Worm (Caenorhabditis elegans): ENCODE measurements around the gene nhr-103.

The nhr-103 gene

DNA sequence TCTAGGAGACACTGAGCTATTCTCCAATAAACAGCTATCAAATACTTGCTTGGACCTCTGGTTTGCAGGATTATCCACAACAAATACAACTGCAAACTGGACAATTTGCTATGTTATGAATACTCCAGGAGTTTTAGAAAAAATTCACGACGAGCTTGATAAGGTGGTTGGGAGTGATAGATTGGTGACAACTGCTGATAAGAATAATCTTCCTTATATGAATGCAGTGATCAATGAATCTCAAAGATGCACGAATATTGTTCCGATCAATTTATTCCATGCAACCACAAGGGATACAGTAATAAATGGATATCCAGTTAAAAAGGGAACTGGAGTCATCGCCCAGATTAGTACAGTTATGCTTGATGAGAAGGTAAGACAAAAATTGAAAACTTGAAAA, 26.5 kb downstream of the nhr-103 start:
- TF ChIP-seq nhr-12 (tag; optimal IDR thresholded peaks at IDR 0.05), result no peak
- TF ChIP-seq elt-2 (tag; optimal IDR thresholded peaks at IDR 0.05), result peak; percentile 2

DNA sequence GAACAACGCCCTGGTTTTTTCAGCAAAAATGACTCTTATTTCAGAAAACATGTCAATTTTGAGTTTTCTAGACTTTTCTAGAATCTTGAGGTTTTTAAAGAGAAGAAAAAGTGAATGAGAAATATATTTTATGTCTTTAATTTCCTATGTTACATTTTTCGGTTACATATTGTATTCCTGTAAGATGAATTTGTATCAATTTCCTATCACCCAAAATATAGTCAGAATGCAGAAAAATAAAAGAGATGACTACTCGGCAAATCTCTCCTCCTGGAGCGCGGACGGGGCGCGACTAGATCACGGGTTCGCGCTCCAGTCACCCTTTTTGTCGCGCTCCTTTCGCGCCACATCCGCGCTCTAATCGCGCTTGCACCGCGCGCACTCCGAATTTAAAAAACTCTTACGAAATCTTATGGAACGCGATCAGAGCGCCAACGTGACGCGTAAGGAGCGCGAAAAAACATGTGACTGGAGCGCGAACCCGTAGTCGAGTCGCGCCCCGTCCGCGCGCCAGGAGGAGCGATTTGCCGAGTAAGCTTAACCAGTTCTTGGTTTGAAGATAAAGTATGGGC, 29.4 kb downstream of the nhr-103 start, which contains the start of gene str-253:
str-253 (minus strand) TSS at position 51 of the 572 bp plus-strand sequence.
- TF ChIP-seq grh-1 (GFP tag; IDR thresholded peaks at IDR 0.05) (no peak), lin-39 (tag; optimal IDR thresholded peaks at IDR 0.05) (no peak), pqm-1 (tag; optimal IDR thresholded peaks at IDR 0.05) (no peak), lin-14 (GFP tag; optimal IDR thresholded peaks at IDR 0.05) (no peak), sox-4 (tag; optimal IDR thresholded peaks at IDR 0.05) (no peak)

DNA sequence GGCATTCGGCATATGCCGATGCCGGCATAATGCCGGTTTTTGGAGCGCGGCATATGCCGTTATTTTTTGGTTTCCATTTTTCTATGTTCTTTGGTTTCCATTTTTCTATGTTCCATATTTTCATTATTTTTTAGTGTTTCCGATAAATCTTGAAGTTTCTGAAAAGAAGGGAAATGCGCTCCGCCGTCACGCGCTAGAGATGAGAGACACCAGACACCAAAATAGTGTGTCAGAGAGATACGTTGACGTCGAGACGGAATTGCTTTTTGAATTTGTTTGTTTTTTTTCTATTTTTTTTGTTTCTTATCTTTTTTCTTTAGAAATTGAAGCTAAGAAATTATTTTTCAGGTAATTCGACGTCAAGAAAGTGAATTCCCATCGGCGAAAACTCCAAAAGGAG, 30.0 kb downstream of the nhr-103 start, which contains the start of gene F41B5.1:
F41B5.1 (plus strand) TSS at position 343 of the 400 bp plus-strand sequence.
- TF ChIP-seq isw-1 (GFP tag; IDR thresholded peaks at IDR 0.05) (peak; percentile 9; the same call in 1 of the 2 replicates), lsy-2 (tag; optimal IDR thresholded peaks at IDR 0.05) (peak in 1 of 2 experiments; percentile 3)

DNA sequence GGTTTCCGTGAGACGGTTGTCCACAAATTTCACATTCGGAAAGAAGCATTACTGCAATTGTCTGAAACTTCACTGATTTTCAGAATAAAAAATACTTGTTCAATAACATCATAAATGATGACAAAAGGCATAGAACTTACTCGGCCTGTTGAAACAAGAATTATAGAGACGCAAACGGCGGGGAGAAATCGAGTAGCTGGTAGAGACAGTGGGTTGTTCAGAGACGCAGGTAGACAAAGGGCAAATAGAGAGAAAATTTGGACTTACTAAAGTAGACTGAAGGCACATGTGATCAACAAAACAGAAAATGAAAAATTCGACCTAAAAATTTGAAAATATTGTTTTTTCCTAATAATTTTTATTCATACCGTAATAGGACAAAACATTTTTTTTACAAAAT, 34.5 kb downstream of the nhr-103 start, which contains the start of gene nhr-182:
nhr-182 (minus strand) TSS at position 178 of the 400 bp plus-strand sequence.
- TF ChIP-seq mep-1 (tag; optimal IDR thresholded peaks at IDR 0.05) (peak; percentile 34), skn-1 (tag; optimal IDR thresholded peaks at IDR 0.05) (peak; percentile 97), dpl-1 (GFP tag; optimal IDR thresholded peaks at IDR 0.05) (peak in 1 of 3 experiments; percentile 20), rnt-1 (tag; optimal IDR thresholded peaks at IDR 0.05) (peak; percentile 1), lin-35 (GFP tag; optimal IDR thresholded peaks at IDR 0.05) (peak in 1 of 2 experiments; percentile 56), nhr-76 (tag; optimal IDR thresholded peaks at IDR 0.05) (no peak), ceh-63 (GFP tag; optimal IDR thresholded peaks at IDR 0.05) (no peak), ets-5 (GFP tag; IDR thresholded peaks at IDR 0.05) (no peak), nhr-71 (tag; optimal IDR thresholded peaks at IDR 0.05) (peak; percentile 57), ztf-4 (tag; optimal IDR thresholded peaks at IDR 0.05) (no peak), snu-23 (GFP tag; optimal IDR thresholded peaks at IDR 0.05) (peak; percentile 57), nhr-85 (tag) (peak; percentile 80), tlp-1 (tag; optimal IDR thresholded peaks at IDR 0.05) (no peak), nhr-20 (tag; optimal IDR thresholded peaks at IDR 0.05) (peak; percentile 92), nhr-28 (tag; optimal IDR thresholded peaks at IDR 0.05) (no peak), nhr-84 (tag; optimal IDR thresholded peaks at IDR 0.05) (no peak), efl-1 (optimal IDR thresholded peaks at IDR 0.05) (peak; percentile 36 to 51), efl-1 (GFP tag; optimal IDR thresholded peaks at IDR 0.05 in 1 of 2) (no peak), vab-15 (tag; optimal IDR thresholded peaks at IDR 0.05) (no peak), lsy-2 (tag; optimal IDR thresholded peaks at IDR 0.05) (peak; percentile 2 to 43), tbx-2 (tag; optimal IDR thresholded peaks at IDR 0.05) (peak; percentile 24), elt-3 (tag; optimal IDR thresholded peaks at IDR 0.05) (peak in 1 of 6 experiments; percentile 6), blmp-1 (tag; optimal IDR thresholded peaks at IDR 0.05) (peak; percentile 61), dsc-1 (tag; optimal IDR thresholded peaks at IDR 0.05) (no peak)

DNA sequence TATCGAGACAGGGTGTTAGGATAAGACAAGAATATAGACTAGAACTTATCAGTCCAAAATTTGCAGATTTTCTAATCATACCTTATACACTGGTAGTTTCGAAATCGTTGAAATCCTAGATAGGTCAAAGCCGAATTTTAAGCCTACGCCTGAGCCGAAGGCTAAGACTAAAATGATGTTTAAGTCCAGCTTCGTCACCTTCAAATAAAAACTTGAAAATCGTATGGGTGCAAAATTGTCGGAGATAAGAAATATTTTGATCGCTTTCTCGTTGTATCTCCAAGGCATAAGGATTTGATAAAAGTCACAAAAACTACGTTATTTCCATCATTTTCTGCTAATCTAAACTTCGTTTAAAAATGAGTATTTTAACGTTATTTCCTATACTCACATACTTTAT, 35.4 kb downstream of the nhr-103 start, which contains the start of gene F41B5.12:
F41B5.12 (plus strand) TSS at position 301 of the 400 bp plus-strand sequence.
- no peak for TF ChIP-seq nhr-12 (tag; optimal IDR thresholded peaks at IDR 0.05)
- TF ChIP-seq mab-9 (GFP tag; IDR thresholded peaks at IDR 0.05), result no peak
- no peak for TF ChIP-seq nhr-85 (tag)
- TF ChIP-seq nhr-11 (tag; optimal IDR thresholded peaks at IDR 0.05), result no peak
- no peak for TF ChIP-seq grh-1 (GFP tag; IDR thresholded peaks at IDR 0.05)
- TF ChIP-seq egl-27 (tag; optimal IDR thresholded peaks at IDR 0.05), result no peak
- TF ChIP-seq sptf-1 (tag; optimal IDR thresholded peaks at IDR 0.05), result no peak
- no peak for TF ChIP-seq nhr-20 (tag; optimal IDR thresholded peaks at IDR 0.05)
- no peak for TF ChIP-seq nhr-28 (tag; optimal IDR thresholded peaks at IDR 0.05)
- TF ChIP-seq nhr-76 (tag; optimal IDR thresholded peaks at IDR 0.05), result no peak
- no peak for TF ChIP-seq ceh-63 (GFP tag; optimal IDR thresholded peaks at IDR 0.05)
- TF ChIP-seq lin-13 (GFP tag; optimal IDR thresholded peaks at IDR 0.05), result no peak
- no peak for TF ChIP-seq F16B12.6 (tag; optimal IDR thresholded peaks at IDR 0.05)
